Worm (Caenorhabditis elegans) whole organism, young adult: ENCODE measurements around the gene mlt-9.

Experiments
- C17E4.6 ChIP-seq: fragments of 200-800 bp; sonication (Bioruptor generic); IDR thresholded peaks from 2 replicates; pipeline ENCODE4 v1.3.6; 2022; ENCODE audit warnings: missing genetic modification reagents, missing genetic modification characterization, missing compliant biosample characterization
- Y53G8AR.9 ChIP-seq: fragments of 200-800 bp; sonication (Bioruptor generic); conservative IDR thresholded peaks from 2 replicates; pipeline ENCODE4 v1.3.6; 2022; ENCODE audit warnings: missing genetic modification reagents, missing genetic modification characterization, missing compliant biosample characterization
- aptf-2 ChIP-seq: fragments of 200-800 bp; sonication (Bioruptor generic); conservative IDR thresholded peaks from 2 replicates; pipeline ENCODE4 v1.3.6; 2022; ENCODE audit warnings: missing genetic modification reagents, missing genetic modification characterization, missing compliant biosample characterization
- madf-3 ChIP-seq: fragments of 200-800 bp; sonication (Bioruptor generic); IDR thresholded peaks from 2 replicates; pipeline ENCODE4 v1.3.6; 2022; ENCODE audit warnings: missing genetic modification reagents, missing genetic modification characterization, missing compliant biosample characterization
- rcor-1 ChIP-seq: fragments of 200-800 bp; sonication (Bioruptor generic); IDR thresholded peaks from 2 replicates; pipeline ENCODE4 v1.3.6; 2022; ENCODE audit warnings: missing genetic modification reagents, missing genetic modification characterization, missing compliant biosample characterization
- unc-62 ChIP-seq: fragments of 150-350 bp; optimal IDR thresholded peaks from 2 replicates; lab custom pipeline; 2014; ENCODE audit warnings: missing biosample characterization, missing genetic modification reagents, missing genetic modification characterization

DNA sequence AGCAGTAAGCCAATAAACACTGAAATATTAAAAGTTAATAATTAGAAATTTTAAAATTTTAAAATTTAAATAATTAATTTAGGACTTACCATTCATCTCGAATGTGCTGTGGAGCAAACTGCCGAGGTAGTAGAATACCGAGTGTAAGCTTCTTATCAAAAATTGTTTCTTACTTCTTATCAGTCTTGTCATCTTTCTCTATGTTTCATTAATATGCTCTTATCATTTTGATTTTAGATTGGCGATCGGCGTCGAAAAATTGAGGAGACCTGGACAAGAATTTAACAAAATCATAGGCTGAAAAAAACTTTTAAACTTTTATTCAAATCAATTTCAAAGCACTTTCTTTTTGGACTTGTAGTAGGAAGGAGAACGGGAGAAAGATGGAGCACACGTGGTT lies 9.8 kb downstream of the mlt-9 start, which contains the start of gene F09B12.3:
- TF ChIP-seq Y53G8AR.9 (GFP tag; lab: Robert Waterston, UW) (no peak), C17E4.6 (GFP tag; lab: Robert Waterston, UW) (no peak), unc-62 (GFP tag; lab: Kevin White, UChicago) (no peak), aptf-2 (no peak), madf-3 (GFP tag; lab: Robert Waterston, UW) (no peak), rcor-1 (no peak)
